Worm (Caenorhabditis elegans): ENCODE data around the gene D1025.10.
A peak's percentile ranks its signal among the peaks of the same experiment; 100 is the strongest.

Gene D1025.10

DNA sequence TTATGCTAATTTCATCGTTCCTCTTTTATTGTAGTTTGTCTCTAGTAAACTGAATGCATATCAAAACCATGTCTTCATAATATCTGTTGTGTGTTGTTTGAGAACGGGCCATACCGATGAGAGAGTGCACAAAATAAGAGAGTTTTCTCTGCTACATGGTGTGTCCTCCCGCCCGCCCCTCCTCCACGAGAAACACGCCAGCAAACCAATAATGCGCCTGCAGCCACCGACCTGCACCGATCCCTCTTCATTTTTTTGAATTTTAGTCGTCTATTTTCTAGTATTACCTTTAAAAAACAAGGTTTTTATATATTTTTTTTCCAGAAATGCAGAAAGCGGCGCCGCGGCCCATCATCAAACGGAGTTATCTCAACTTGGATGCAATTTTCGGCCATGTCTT is 36.4 kb upstream of the D1025.10 start, which contains the start of gene gfi-3 (continued):
- TF ChIP-seq pax-3 (tag; optimal IDR thresholded peaks at IDR 0.05) (peak; percentile 49), nhr-12 (tag; optimal IDR thresholded peaks at IDR 0.05) (no peak), ces-1 (GFP tag; optimal IDR thresholded peaks at IDR 0.05) (no peak), skn-1 (tag; optimal IDR thresholded peaks at IDR 0.05) (peak; percentile 60), efl-3 (GFP tag; optimal IDR thresholded peaks at IDR 0.05) (no peak), hlh-17 (GFP tag; optimal IDR thresholded peaks at IDR 0.05; ENCODE audit: borderline replicate concordance) (no peak), pag-3 (tag; optimal IDR thresholded peaks at IDR 0.05; ENCODE audit: borderline replicate concordance, insufficient read depth) (no peak), ceh-8 (GFP tag; optimal IDR thresholded peaks at IDR 0.05) (peak; percentile 7), nhr-19 (GFP tag; conservative IDR thresholded peaks at IDR 0.05) (peak; percentile 90), snpc-4 (tag; optimal IDR thresholded peaks at IDR 0.05) (peak; percentile 89), F16B12.6 (tag; optimal IDR thresholded peaks at IDR 0.05) (peak; percentile 33), unc-30 (tag; optimal IDR thresholded peaks at IDR 0.05) (no peak), nhr-84 (tag; optimal IDR thresholded peaks at IDR 0.05) (no peak), unc-130 (tag; optimal IDR thresholded peaks at IDR 0.05) (peak; percentile 51), rnt-1 (tag; optimal IDR thresholded peaks at IDR 0.05) (peak; percentile 91), dsc-1 (tag; optimal IDR thresholded peaks at IDR 0.05) (peak; percentile 83), swsn-7 (tag; optimal IDR thresholded peaks at IDR 0.05) (peak; percentile 93), lin-14 (GFP tag; optimal IDR thresholded peaks at IDR 0.05) (peak; percentile 94), mab-9 (GFP tag; IDR thresholded peaks at IDR 0.05) (peak; percentile 54; the same call in 1 of the 2 replicates), ceh-82 (tag; optimal IDR thresholded peaks at IDR 0.05) (peak; percentile 73 to 80 (median 79)), fos-1 (tag; optimal IDR thresholded peaks at IDR 0.05) (peak; percentile 55), unc-86 (tag; optimal IDR thresholded peaks at IDR 0.05) (peak; percentile 73), elt-3 (tag; optimal IDR thresholded peaks at IDR 0.05) (peak in 3 of 6 experiments; percentile 7 to 74 (median 43)), blmp-1 (tag; optimal IDR thresholded peaks at IDR 0.05) (peak; percentile 56), zag-1 (tag; optimal IDR thresholded peaks at IDR 0.05) (no peak), fkh-10 (GFP tag; optimal IDR thresholded peaks at IDR 0.05) (peak; percentile 6), ceh-90 (tag; optimal IDR thresholded peaks at IDR 0.05) (no peak), lin-39 (tag; optimal IDR thresholded peaks at IDR 0.05) (peak; percentile 85), sup-37 (GFP tag; optimal IDR thresholded peaks at IDR 0.05) (peak; percentile 57), pqm-1 (tag; optimal IDR thresholded peaks at IDR 0.05) (no peak), unc-98 (GFP tag; IDR thresholded peaks at IDR 0.05) (no peak), zip-4 (GFP tag; optimal IDR thresholded peaks at IDR 0.05) (peak; percentile 51), lin-35 (GFP tag; optimal IDR thresholded peaks at IDR 0.05) (peak; percentile 72 to 86), unc-62 (GFP tag; optimal IDR thresholded peaks at IDR 0.05) (no peak), sptf-1 (tag; optimal IDR thresholded peaks at IDR 0.05) (no peak), egl-13 (tag; optimal IDR thresholded peaks at IDR 0.05) (no peak), ets-5 (GFP tag; IDR thresholded peaks at IDR 0.05) (no peak), aha-1 (tag; optimal IDR thresholded peaks at IDR 0.05) (peak; percentile 42), lsy-2 (tag; optimal IDR thresholded peaks at IDR 0.05) (peak; percentile 79 to 86), fkh-4 (tag; optimal IDR thresholded peaks at IDR 0.05; ENCODE audit: borderline replicate concordance) (peak; percentile 17)

DNA sequence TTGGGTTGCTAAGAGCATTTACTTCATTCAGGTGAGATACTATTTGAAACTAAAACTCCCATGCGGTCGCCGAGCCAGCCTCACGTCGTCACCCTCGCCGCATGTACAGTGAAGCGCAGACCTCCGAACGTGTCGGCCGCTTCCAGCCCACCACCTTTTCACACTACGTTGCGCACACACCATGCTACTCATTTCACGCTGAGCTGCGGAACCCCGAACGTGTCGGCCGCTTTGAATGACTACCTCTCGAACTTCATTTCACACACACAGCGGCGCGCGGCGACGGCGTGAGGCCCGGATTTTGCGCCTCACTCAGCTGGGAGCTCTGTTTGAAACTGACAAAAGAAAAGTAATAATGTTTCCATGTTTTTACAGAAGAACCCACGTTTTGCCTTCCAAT is 35.0 kb upstream of the D1025.10 start:
- TF ChIP-seq snpc-4 (tag; optimal IDR thresholded peaks at IDR 0.05) (peak; percentile 77), pag-3 (tag; optimal IDR thresholded peaks at IDR 0.05; ENCODE audit: borderline replicate concordance, insufficient read depth) (no peak)

DNA sequence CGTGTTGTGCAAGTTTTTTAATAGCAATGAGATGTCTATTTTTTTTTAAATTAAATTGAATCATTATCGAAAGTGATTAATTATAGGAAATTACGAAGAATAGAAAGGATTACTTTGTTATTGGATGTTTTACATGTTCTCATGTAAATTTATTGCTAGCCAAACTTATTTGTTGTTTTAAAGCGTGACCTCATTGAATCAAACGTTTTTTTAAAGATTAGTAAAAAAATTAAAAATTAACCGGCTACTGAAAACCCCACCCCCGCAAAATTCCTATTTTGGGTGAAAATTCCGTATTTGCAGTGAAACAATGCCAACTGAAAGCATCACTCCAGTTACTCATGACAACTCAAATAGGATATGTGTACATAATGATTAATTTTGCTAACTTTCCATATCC is 31.8 kb upstream of the D1025.10 start, which contains the start of gene M163.8:
Gene M163.8, plus strand, starts transcription at position 301 of the 400 bp plus-strand sequence.
- TF ChIP-seq nhr-85 (tag), result peak; percentile 21
- no peak for TF ChIP-seq ztf-11 (tag; optimal IDR thresholded peaks at IDR 0.05)
- no peak for TF ChIP-seq tlp-1 (tag; optimal IDR thresholded peaks at IDR 0.05)
- no peak for TF ChIP-seq aly-2 (tag; optimal IDR thresholded peaks at IDR 0.05)
- TF ChIP-seq C34B4.2 (tag; optimal IDR thresholded peaks at IDR 0.05), result no peak
